Worm (Caenorhabditis elegans) whole organism, L4 larva: ENCODE measurements around the gene K09C6.2.

Source experiments
- D1046.2 ChIP-seq: fragments of 200-800 bp; sonication (Bioruptor generic); IDR thresholded peaks from 2 replicates; pipeline ENCODE4 v1.3.6; 2022; ENCODE audit warnings: missing genetic modification characterization, missing compliant biosample characterization
- F10B5.3 ChIP-seq: sonication (generic microtip); optimal IDR thresholded peaks from 2 replicates; lab custom pipeline; 2016; ENCODE audit warnings: mild to moderate bottlenecking, missing genetic modification characterization, missing compliant biosample characterization
- F26F4.8 ChIP-seq: fragments of 200-800 bp; sonication (Bioruptor generic); conservative IDR thresholded peaks from 2 replicates; pipeline ENCODE4 v1.3.6; 2022; ENCODE audit warnings: missing genetic modification characterization, missing compliant biosample characterization
- F37D6.2 ChIP-seq: sonication (generic microtip); optimal IDR thresholded peaks from 2 replicates; lab custom pipeline; 2016; ENCODE audit warnings: mild to moderate bottlenecking, missing genetic modification characterization, missing compliant biosample characterization
- R02D3.7 ChIP-seq: fragments of 150-350 bp; sonication (generic microtip); optimal IDR thresholded peaks from 3 replicates; lab custom pipeline; 2014; ENCODE audit warnings: missing biosample characterization, missing genetic modification characterization
- T26A8.4 ChIP-seq: fragments of 200-800 bp; sonication (Bioruptor generic); IDR thresholded peaks from 2 replicates; pipeline ENCODE4 v1.3.6; 2022; ENCODE audit warnings: missing genetic modification characterization, missing compliant biosample characterization
- Y75B8A.6 ChIP-seq: fragments of 200-800 bp; sonication (Bioruptor generic); IDR thresholded peaks from 2 replicates; pipeline ENCODE4 v1.3.6; 2022; ENCODE audit warnings: missing genetic modification reagents, missing genetic modification characterization, missing compliant biosample characterization
- ZK546.5 ChIP-seq, 2 experiments: sonication (generic microtip); optimal IDR thresholded peaks; 2 replicates each; lab custom pipeline; 2017; ENCODE audit warnings: missing biosample characterization in 2 of 2, missing genetic modification characterization in 2 of 2
- aha-1 ChIP-seq: fragments of 150-350 bp; peaks from one replicate; lab custom pipeline; 2014; ENCODE audit warnings: missing biosample characterization, missing genetic modification characterization
- aly-2 ChIP-seq: sonication (generic microtip); optimal IDR thresholded peaks from 2 replicates; lab custom pipeline; 2018; ENCODE audit warnings: missing biosample characterization, missing genetic modification characterization
- ama-1 ChIP-seq: fragments of 150-350 bp; optimal IDR thresholded peaks from 2 replicates; lab custom pipeline; 2014; ENCODE audit warnings: inconsistent platforms, mixed read lengths
- attf-4 ChIP-seq: sonication (generic microtip); optimal IDR thresholded peaks from 3 replicates; lab custom pipeline; 2017; ENCODE audit warnings: missing biosample characterization, missing genetic modification characterization
- ceh-20 ChIP-seq: fragments of 200-800 bp; sonication (Bioruptor generic); IDR thresholded peaks from 2 replicates; pipeline ENCODE4 v1.3.6; 2022; ENCODE audit warnings: missing genetic modification reagents, missing genetic modification characterization, missing compliant biosample characterization
- ceh-28 ChIP-seq: fragments of 150-350 bp; optimal IDR thresholded peaks from 2 replicates; lab custom pipeline; 2014; ENCODE audit warnings: missing biosample characterization, missing genetic modification reagents, missing genetic modification characterization
- ceh-82 ChIP-seq: sonication (generic microtip); optimal IDR thresholded peaks from 2 replicates; lab custom pipeline; 2017; ENCODE audit warnings: missing biosample characterization, missing genetic modification characterization
- cey-2 ChIP-seq: sonication (generic microtip); optimal IDR thresholded peaks from 3 replicates; lab custom pipeline; 2017; ENCODE audit warnings: missing genetic modification characterization, mild to moderate bottlenecking, missing compliant biosample characterization, antibody characterized with exemption, borderline replicate concordance; ENCODE audit not compliant: insufficient read depth
- daf-16 ChIP-seq, 3 experiments: sonication (generic microtip); optimal IDR thresholded peaks; 2 replicates each; lab custom pipeline; 2016 to 2017; ENCODE audit warnings: missing genetic modification characterization in 3 of 3, missing genetic modification reagents in 3 of 3, mild to moderate bottlenecking in 2 of 3, missing compliant biosample characterization in 2 of 3, missing biosample characterization in 1 of 3, moderate library complexity in 1 of 3
- daf-19 ChIP-seq: fragments of 200-800 bp; sonication (Bioruptor generic); conservative IDR thresholded peaks from 2 replicates; pipeline ENCODE4 v1.3.6; 2022; ENCODE audit warnings: missing genetic modification characterization, missing compliant biosample characterization
- dmd-6 ChIP-seq: fragments of 200-800 bp; sonication (Bioruptor generic); IDR thresholded peaks from 2 replicates; pipeline ENCODE4 v1.3.6; 2022; ENCODE audit warnings: missing genetic modification reagents, missing genetic modification characterization, missing compliant biosample characterization
- dmd-8 ChIP-seq: fragments of 200-800 bp; sonication (Bioruptor generic); IDR thresholded peaks from 2 replicates; pipeline ENCODE4 v1.3.6; 2022; ENCODE audit warnings: missing genetic modification characterization, missing compliant biosample characterization
- dmd-9 ChIP-seq: fragments of 200-800 bp; sonication (Bioruptor generic); IDR thresholded peaks from 2 replicates; pipeline ENCODE4 v1.3.6; 2022; ENCODE audit warnings: missing genetic modification reagents, missing genetic modification characterization, missing compliant biosample characterization
- duxl-1 ChIP-seq: sonication (generic microtip); optimal IDR thresholded peaks from 2 replicates; lab custom pipeline; 2016; ENCODE audit warnings: mild to moderate bottlenecking, missing genetic modification characterization, moderate library complexity, missing compliant biosample characterization; ENCODE audit not compliant: poor library complexity
- egl-27 ChIP-seq: sonication (generic microtip); optimal IDR thresholded peaks from 3 replicates; lab custom pipeline; 2017; ENCODE audit warnings: missing biosample characterization, missing genetic modification reagents, missing genetic modification characterization
- fkh-10 ChIP-seq: fragments of 150-350 bp; optimal IDR thresholded peaks from 2 replicates; lab custom pipeline; 2014; ENCODE audit warnings: missing biosample characterization, missing genetic modification reagents, missing genetic modification characterization
- gei-8 ChIP-seq: fragments of 200-800 bp; sonication (Bioruptor generic); optimal IDR thresholded peaks from 2 replicates; lab custom pipeline; 2018; ENCODE audit warnings: mild to moderate bottlenecking, missing genetic modification characterization, missing compliant biosample characterization
- hlh-11 ChIP-seq: fragments of 200-800 bp; sonication (Bioruptor generic); optimal IDR thresholded peaks from 2 replicates; lab custom pipeline; 2018; ENCODE audit warnings: mild to moderate bottlenecking, missing genetic modification characterization, missing compliant biosample characterization
- hmg-1.1 ChIP-seq: fragments of 200-800 bp; sonication (Bioruptor generic); IDR thresholded peaks from 2 replicates; pipeline ENCODE4 v1.3.6; 2022; ENCODE audit warnings: missing genetic modification reagents, missing genetic modification characterization, missing compliant biosample characterization
- jun-1 ChIP-seq: fragments of 150-350 bp; optimal IDR thresholded peaks from 2 replicates; lab custom pipeline; 2014; ENCODE audit warnings: missing biosample characterization, missing genetic modification reagents, missing genetic modification characterization
- lin-1 ChIP-seq: fragments of 200-800 bp; sonication (Bioruptor generic); IDR thresholded peaks from 2 replicates; pipeline ENCODE4 v1.3.6; 2022; ENCODE audit warnings: missing genetic modification reagents, missing genetic modification characterization, missing compliant biosample characterization
- lin-29 ChIP-seq: fragments of 200-800 bp; sonication (Bioruptor generic); IDR thresholded peaks from 2 replicates; pipeline ENCODE4 v1.3.6; 2022; ENCODE audit warnings: missing genetic modification reagents, missing genetic modification characterization, missing compliant biosample characterization
- lin-39 ChIP-seq: fragments of 150-350 bp; optimal IDR thresholded peaks from 2 replicates; lab custom pipeline; 2014; ENCODE audit warnings: missing biosample characterization, missing genetic modification reagents, missing genetic modification characterization
- lsy-2 ChIP-seq, 2 experiments: fragments of 150-350 bp in 1 of 2; sonication (generic microtip) in 1 of 2; optimal IDR thresholded peaks; 2 replicates each; lab custom pipeline; 2014 to 2017; ENCODE audit warnings: missing biosample characterization in 2 of 2, missing genetic modification characterization in 2 of 2
- madf-5 ChIP-seq, 2 experiments: fragments of 200-800 bp; sonication (Bioruptor generic); IDR thresholded peaks; 2 replicates each; pipeline ENCODE4 v1.3.6; 2022; ENCODE audit warnings: missing compliant biosample characterization in 2 of 2, missing genetic modification characterization in 2 of 2
- mep-1 ChIP-seq: fragments of 150-350 bp; sonication (generic microtip); optimal IDR thresholded peaks from 3 replicates; lab custom pipeline; 2014; ENCODE audit warnings: missing biosample characterization, missing genetic modification characterization
- mxl-2 ChIP-seq: fragments of 200-800 bp; sonication (Bioruptor generic); conservative IDR thresholded peaks from 2 replicates; pipeline ENCODE4 v1.3.6; 2022; ENCODE audit warnings: missing genetic modification reagents, missing genetic modification characterization, missing compliant biosample characterization
- mxl-3 ChIP-seq: fragments of 200-800 bp; sonication (Bioruptor generic); optimal IDR thresholded peaks from 2 replicates; lab custom pipeline; 2018; ENCODE audit warnings: mild to moderate bottlenecking, missing genetic modification characterization, missing compliant biosample characterization
- nhr-102 ChIP-seq: sonication (generic microtip); optimal IDR thresholded peaks from 2 replicates; lab custom pipeline; 2016; ENCODE audit warnings: mild to moderate bottlenecking, missing genetic modification characterization, moderate library complexity, missing compliant biosample characterization
- nhr-11 ChIP-seq: fragments of 150-350 bp; optimal IDR thresholded peaks from 2 replicates; lab custom pipeline; 2014; ENCODE audit warnings: missing biosample characterization, missing genetic modification characterization
- nhr-237 ChIP-seq: sonication (generic microtip); optimal IDR thresholded peaks from 2 replicates; lab custom pipeline; 2017; ENCODE audit warnings: missing biosample characterization, missing genetic modification characterization
- nhr-28 ChIP-seq: fragments of 150-350 bp; optimal IDR thresholded peaks from 2 replicates; lab custom pipeline; 2014; ENCODE audit warnings: missing biosample characterization, missing genetic modification characterization
- nhr-41 ChIP-seq: fragments of 200-800 bp; sonication (Bioruptor generic); IDR thresholded peaks from 2 replicates; pipeline ENCODE4 v1.3.6; 2022; ENCODE audit warnings: missing genetic modification reagents, missing genetic modification characterization, missing compliant biosample characterization
- nhr-76 ChIP-seq: fragments of 150-350 bp; optimal IDR thresholded peaks from 2 replicates; lab custom pipeline; 2014; ENCODE audit warnings: missing biosample characterization, missing genetic modification characterization
- php-3 ChIP-seq: fragments of 200-800 bp; sonication (Bioruptor generic); IDR thresholded peaks from 2 replicates; pipeline ENCODE4 v1.3.6; 2022; ENCODE audit warnings: missing genetic modification reagents, missing genetic modification characterization, missing compliant biosample characterization
- pqm-1 ChIP-seq: sonication (generic microtip); optimal IDR thresholded peaks from 2 replicates; lab custom pipeline; 2017; ENCODE audit warnings: missing biosample characterization, missing genetic modification characterization
- skn-1 ChIP-seq: fragments of 150-350 bp; optimal IDR thresholded peaks from 2 replicates; lab custom pipeline; 2014; ENCODE audit warnings: missing biosample characterization, missing genetic modification characterization
- snpc-1.2 ChIP-seq: fragments of 200-800 bp; sonication (Bioruptor generic); IDR thresholded peaks from 2 replicates; pipeline ENCODE4 v1.3.6; 2022; ENCODE audit warnings: missing genetic modification reagents, missing genetic modification characterization, missing compliant biosample characterization
- spr-1 ChIP-seq: sonication (generic microtip); optimal IDR thresholded peaks from 2 replicates; lab custom pipeline; 2016; ENCODE audit warnings: mild to moderate bottlenecking, missing genetic modification characterization, missing compliant biosample characterization
- tra-1 ChIP-seq: fragments of 200-800 bp; sonication (Bioruptor generic); IDR thresholded peaks from 2 replicates; pipeline ENCODE4 v1.3.6; 2022; ENCODE audit warnings: missing genetic modification reagents, missing genetic modification characterization, missing compliant biosample characterization
- unc-130 ChIP-seq: sonication (generic microtip); optimal IDR thresholded peaks from 2 replicates; lab custom pipeline; 2016; ENCODE audit warnings: missing genetic modification reagents, missing genetic modification characterization, missing compliant biosample characterization
- zag-1 ChIP-seq: fragments of 150-350 bp; optimal IDR thresholded peaks from 2 replicates; lab custom pipeline; 2014; ENCODE audit warnings: missing biosample characterization, missing genetic modification characterization
- zip-2 ChIP-seq: fragments of 150-350 bp; optimal IDR thresholded peaks from 2 replicates; lab custom pipeline; 2014; ENCODE audit warnings: missing biosample characterization, missing genetic modification characterization
- ztf-11 ChIP-seq: fragments of 150-350 bp; optimal IDR thresholded peaks from 2 replicates; lab custom pipeline; 2014; ENCODE audit warnings: missing biosample characterization, missing genetic modification characterization
- ztf-7 ChIP-seq: fragments of 150-350 bp; optimal IDR thresholded peaks from 2 replicates; lab custom pipeline; 2014; ENCODE audit warnings: missing biosample characterization, missing genetic modification characterization

Gene K09C6.2

ce11 chrV:903460-903859, 46.8 kb downstream of the K09C6.2 start, which contains the start of gene fmo-5 (continued):
- peak; percentile 31 for TF ChIP-seq nhr-102 (tag; lab: Kevin White, UChicago)
- no peak for TF ChIP-seq tra-1
- no peak for TF ChIP-seq daf-16 (GFP tag; optimal IDR thresholded peaks at IDR 0.05; lab: Kevin White, UChicago)
- TF ChIP-seq daf-16 (tag; optimal IDR thresholded peaks at IDR 0.05; lab: Kevin White, UChicago): peak; percentile 51
- no peak for TF ChIP-seq daf-19 (GFP tag; lab: Robert Waterston, UW)
- TF ChIP-seq jun-1: no peak
- no peak for TF ChIP-seq cey-2 (tag; lab: Kevin White, UChicago)
- TF ChIP-seq ztf-11 (tag; lab: Kevin White, UChicago): no peak
- no peak for TF ChIP-seq F26F4.8 (GFP tag; lab: Robert Waterston, UW)
- TF ChIP-seq lin-39: no peak
- TF ChIP-seq php-3: peak; percentile 50; the same call in 1 of the 2 replicates
- no peak for TF ChIP-seq spr-1
- no peak for TF ChIP-seq ztf-7
- TF ChIP-seq ama-1 (lab: Kevin White, UChicago): no peak
- TF ChIP-seq ceh-20 (GFP tag; lab: Robert Waterston, UW): no peak
- no peak for TF ChIP-seq lin-1
- peak; percentile 84 for TF ChIP-seq nhr-28 (tag; lab: Kevin White, UChicago)
- TF ChIP-seq Y75B8A.6 (GFP tag; lab: Robert Waterston, UW): no peak
- no peak for TF ChIP-seq D1046.2 (GFP tag; lab: Robert Waterston, UW)
- TF ChIP-seq egl-27 (tag; lab: Kevin White, UChicago): no peak
- no peak for TF ChIP-seq pqm-1 (tag; lab: Kevin White, UChicago)
- TF ChIP-seq zip-2 (tag; lab: Kevin White, UChicago): no peak
- no peak for TF ChIP-seq duxl-1 (tag; lab: Kevin White, UChicago)
- TF ChIP-seq lsy-2 (tag; optimal IDR thresholded peaks at IDR 0.05; lab: Kevin White, UChicago): no peak
- no peak for TF ChIP-seq nhr-11 (tag; lab: Kevin White, UChicago)
- TF ChIP-seq F10B5.3 (tag; lab: Kevin White, UChicago): no peak
- no peak for TF ChIP-seq skn-1
- no peak for TF ChIP-seq madf-5 (GFP tag; IDR thresholded peaks at IDR 0.05; lab: Robert Waterston, UW)
- TF ChIP-seq R02D3.7 (tag; lab: Kevin White, UChicago): no peak
- no peak for TF ChIP-seq attf-4 (tag; lab: Kevin White, UChicago)
- TF ChIP-seq hmg-1.1: no peak
- TF ChIP-seq lin-29 (GFP tag; lab: Robert Waterston, UW): no peak
- peak; percentile 75 for TF ChIP-seq dmd-6 (GFP tag; lab: Robert Waterston, UW)
- no peak for TF ChIP-seq ZK546.5 (tag; optimal IDR thresholded peaks at IDR 0.05; lab: Kevin White, UChicago)
- TF ChIP-seq mep-1 (tag; lab: Kevin White, UChicago): no peak
- no peak for TF ChIP-seq aha-1
- TF ChIP-seq T26A8.4 (GFP tag; lab: Robert Waterston, UW): 0 out of 2 replicates have a peak, but pooled peaks have one; percentile 31
- TF ChIP-seq gei-8 (GFP tag; lab: Kevin White, UChicago): no peak
- TF ChIP-seq ceh-82 (tag; lab: Kevin White, UChicago): no peak
- TF ChIP-seq mxl-3 (GFP tag; lab: Kevin White, UChicago): peak; percentile 65
- peak; percentile 57 for TF ChIP-seq hlh-11
- TF ChIP-seq F37D6.2 (tag; lab: Kevin White, UChicago): no peak
- TF ChIP-seq dmd-8 (GFP tag; lab: Robert Waterston, UW): no peak
- no peak for TF ChIP-seq ceh-28 (tag; lab: Kevin White, UChicago)
- no peak for TF ChIP-seq mxl-2 (GFP tag; lab: Robert Waterston, UW)
- no peak for TF ChIP-seq snpc-1.2 (GFP tag; lab: Robert Waterston, UW)
- no peak for TF ChIP-seq dmd-9
- TF ChIP-seq nhr-41 (GFP tag; lab: Robert Waterston, UW): no peak
- no peak for TF ChIP-seq zag-1 (tag; lab: Kevin White, UChicago)
- no peak for TF ChIP-seq unc-130 (GFP tag; lab: Kevin White, UChicago)
- no peak for TF ChIP-seq aly-2 (tag; lab: Kevin White, UChicago)
- TF ChIP-seq fkh-10: no peak
- TF ChIP-seq nhr-76: no peak
- TF ChIP-seq nhr-237 (tag; lab: Kevin White, UChicago): no peak
